Worm (Caenorhabditis elegans): ENCODE data around the gene rgs-9.
A peak's percentile ranks its signal among the peaks of the same experiment; 100 is the strongest.

- TF ChIP-seq ceh-18 (tag; optimal IDR thresholded peaks at IDR 0.05) (peak; percentile 64), odd-2 (tag; optimal IDR thresholded peaks at IDR 0.05) (no peak), ama-1 (optimal IDR thresholded peaks at IDR 0.05) (no peak), ceh-9 (tag; optimal IDR thresholded peaks at IDR 0.05) (no peak), nfya-1 (tag; optimal IDR thresholded peaks at IDR 0.05) (peak; percentile 50), ceh-14 (tag; optimal IDR thresholded peaks at IDR 0.05) (no peak), nhr-232 (tag; optimal IDR thresholded peaks at IDR 0.05) (no peak), unc-3 (GFP tag; conservative IDR thresholded peaks at IDR 0.05) (no peak), unc-3 (tag; optimal IDR thresholded peaks at IDR 0.05) (no peak), pha-4 (tag; optimal IDR thresholded peaks at IDR 0.05) (no peak)
Measured at ce11 chrX:1909353-1909752, 5.7 kb upstream of the rgs-9 start.

All from whole organism, late embryonic.